Fruit fly (Drosophila melanogaster) whole organism, pupa: ENCODE measurements around the gene CG16974.

Experiments
- CG13204 ChIP-seq: fragments of 200-800 bp; sonication (Bioruptor generic); optimal IDR thresholded peaks from 2 replicates; lab custom pipeline; 2018; ENCODE audit warnings: missing biosample characterization, mild to moderate bottlenecking, missing genetic modification characterization, moderate library complexity
- CG8159 ChIP-seq: fragments of 200-800 bp; sonication (Bioruptor generic); optimal IDR thresholded peaks from 3 replicates; lab custom pipeline; 2018; ENCODE audit warnings: missing biosample characterization, mild to moderate bottlenecking, missing genetic modification characterization, moderate library complexity
- CG8301 ChIP-seq: fragments of 200-800 bp; sonication (Bioruptor generic); optimal IDR thresholded peaks from 2 replicates; lab custom pipeline; 2018; ENCODE audit warnings: missing biosample characterization, mild to moderate bottlenecking, missing genetic modification characterization
- Pif1A ChIP-seq: fragments of 200-800 bp; sonication (Bioruptor generic); optimal IDR thresholded peaks from 3 replicates; lab custom pipeline; 2016; ENCODE audit warnings: missing biosample characterization, missing genetic modification characterization
- Pif1B ChIP-seq: fragments of 200-800 bp; sonication (Bioruptor generic); optimal IDR thresholded peaks from 3 replicates; lab custom pipeline; 2016; ENCODE audit warnings: missing biosample characterization, missing genetic modification characterization
- Snoo ChIP-seq: fragments of 200-800 bp; sonication (Bioruptor generic); optimal IDR thresholded peaks from 3 replicates; lab custom pipeline; 2017; ENCODE audit warnings: missing biosample characterization, mild to moderate bottlenecking, missing genetic modification characterization, inconsistent platforms
- fd96Ca ChIP-seq: fragments of 200-800 bp; sonication (Bioruptor generic); IDR thresholded peaks from 3 replicates; pipeline ENCODE4 v1.3.6; 2022; ENCODE audit warnings: missing biosample characterization, missing genetic modification characterization
- gl ChIP-seq: fragments of 200-800 bp; sonication (Bioruptor generic); optimal IDR thresholded peaks from 2 replicates; lab custom pipeline; 2018; ENCODE audit warnings: missing biosample characterization, mild to moderate bottlenecking, missing genetic modification characterization

DNA sequence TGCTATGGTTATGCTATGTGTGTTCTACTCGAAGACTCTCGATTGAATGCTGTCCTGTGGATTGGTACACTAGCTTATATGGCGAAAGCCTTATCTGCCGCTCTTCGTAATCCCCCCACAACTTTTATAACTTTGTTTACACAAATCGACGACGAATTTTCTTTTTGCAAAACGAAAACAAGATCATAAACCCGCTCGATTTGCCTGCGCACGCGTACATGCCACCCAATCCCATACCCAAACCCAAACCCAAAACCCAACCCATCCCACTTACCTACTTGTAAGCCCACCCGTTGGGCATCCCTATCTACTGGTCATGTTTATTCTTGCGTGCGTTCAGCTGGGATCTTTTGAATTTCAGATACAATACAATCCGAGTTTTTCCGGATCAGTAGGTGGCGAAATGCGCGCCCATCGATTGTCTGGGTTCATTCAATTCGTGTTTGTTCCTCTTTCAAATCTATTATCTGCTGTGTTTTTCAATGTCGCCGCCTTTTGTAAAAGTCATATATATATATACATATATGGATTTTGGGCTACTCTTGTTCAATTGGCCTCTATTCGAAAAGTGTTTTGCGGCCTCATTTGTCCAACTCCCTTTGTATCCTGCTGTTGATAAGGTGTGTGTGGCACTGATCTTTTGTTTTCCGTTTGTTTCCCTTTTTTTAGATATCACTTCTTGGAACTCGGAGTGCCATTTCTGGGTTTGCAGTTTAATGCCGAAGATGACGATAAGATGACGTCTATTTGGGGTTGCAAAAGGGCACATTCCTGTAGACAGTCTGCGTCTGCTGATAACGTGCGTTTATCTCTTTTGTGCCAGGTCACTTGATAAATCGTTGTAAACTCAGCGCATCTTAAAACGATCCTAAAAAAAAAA is 43.1 kb upstream of the CG16974 start, which contains the start of gene Mabi:
- no peak for TF ChIP-seq fd96Ca (GFP tag; lab: Robert Waterston, UW)
- TF ChIP-seq Pif1A = no peak
- TF ChIP-seq Pif1B (GFP tag; lab: Kevin White, UChicago) = no peak
- TF ChIP-seq Snoo = no peak
- no peak for TF ChIP-seq CG13204 (GFP tag; lab: Kevin White, UChicago)
- TF ChIP-seq CG8301 (tag; lab: Kevin White, UChicago) = no peak
- TF ChIP-seq gl = no peak
- no peak for TF ChIP-seq CG8159 (tag; lab: Kevin White, UChicago)
